Worm (Caenorhabditis elegans): ENCODE measurements around the gene frpr-8.

Gene frpr-8

DNA sequence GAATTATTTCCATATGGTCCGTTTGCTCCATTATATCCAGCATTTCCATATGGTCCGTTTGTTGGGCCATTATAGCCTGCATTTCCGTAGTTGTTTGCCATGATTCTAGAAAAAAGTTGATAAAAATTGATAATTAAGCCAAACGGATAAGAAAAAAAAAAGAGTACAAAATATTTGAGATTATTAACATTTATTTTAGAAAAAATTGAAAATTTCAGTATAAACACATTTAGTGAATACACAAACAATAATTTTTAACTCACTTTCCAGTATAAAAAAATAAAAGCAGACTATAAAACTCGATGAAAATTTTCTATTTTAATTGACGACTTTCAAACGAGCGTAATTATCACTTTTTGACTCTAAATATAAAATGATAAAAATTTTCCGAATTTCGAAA, 23.0 kb downstream of the frpr-8 start, which contains the start of gene F53A9.9:
Gene F53A9.9 (minus strand): TSS at position 101 of the 400 bp plus-strand sequence.
- no peak for TF ChIP-seq ceh-82 (tag; optimal IDR thresholded peaks at IDR 0.05)
- TF ChIP-seq fos-1 (tag; optimal IDR thresholded peaks at IDR 0.05), result no peak
- TF ChIP-seq ztf-4 (tag; optimal IDR thresholded peaks at IDR 0.05), result no peak
- TF ChIP-seq ceh-88 (GFP tag; IDR thresholded peaks at IDR 0.05), result no peak
- no peak for TF ChIP-seq nhr-47 (tag; optimal IDR thresholded peaks at IDR 0.05)
- no peak for TF ChIP-seq nhr-19 (GFP tag; conservative IDR thresholded peaks at IDR 0.05)
- no peak for TF ChIP-seq fkh-4 (tag; optimal IDR thresholded peaks at IDR 0.05; ENCODE audit: borderline replicate concordance)
- no peak for TF ChIP-seq mab-9 (GFP tag; IDR thresholded peaks at IDR 0.05)
- TF ChIP-seq lin-15B (tag; optimal IDR thresholded peaks at IDR 0.05), result no peak
- no peak for TF ChIP-seq ceh-8 (GFP tag; optimal IDR thresholded peaks at IDR 0.05)
- TF ChIP-seq nhr-90 (tag; optimal IDR thresholded peaks at IDR 0.05; ENCODE audit: poor library complexity), result no peak

DNA sequence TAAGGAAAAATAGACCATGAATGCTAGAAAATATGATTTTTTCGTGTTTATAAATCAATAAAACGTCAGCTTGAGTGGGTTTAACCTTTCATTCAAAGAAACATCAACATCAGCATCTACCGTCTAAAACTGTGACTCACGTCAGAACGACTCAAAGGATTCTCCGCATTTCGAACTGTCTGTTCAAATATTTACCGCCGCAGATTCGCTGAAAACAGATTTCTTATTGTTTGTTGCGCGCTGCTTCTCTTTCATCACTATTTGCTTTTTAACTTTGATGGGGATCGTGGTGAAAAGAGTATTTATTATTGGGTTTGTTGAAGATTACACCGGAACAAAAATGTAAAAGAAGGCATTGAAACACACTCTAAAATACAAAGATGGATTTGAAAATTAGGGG, 23.7 kb downstream of the frpr-8 start:
- TF ChIP-seq lin-14 (GFP tag; optimal IDR thresholded peaks at IDR 0.05) (peak; percentile 43), nhr-77 (tag; optimal IDR thresholded peaks at IDR 0.05) (peak; percentile 31), unc-62 (GFP tag; optimal IDR thresholded peaks at IDR 0.05) (no peak)

DNA sequence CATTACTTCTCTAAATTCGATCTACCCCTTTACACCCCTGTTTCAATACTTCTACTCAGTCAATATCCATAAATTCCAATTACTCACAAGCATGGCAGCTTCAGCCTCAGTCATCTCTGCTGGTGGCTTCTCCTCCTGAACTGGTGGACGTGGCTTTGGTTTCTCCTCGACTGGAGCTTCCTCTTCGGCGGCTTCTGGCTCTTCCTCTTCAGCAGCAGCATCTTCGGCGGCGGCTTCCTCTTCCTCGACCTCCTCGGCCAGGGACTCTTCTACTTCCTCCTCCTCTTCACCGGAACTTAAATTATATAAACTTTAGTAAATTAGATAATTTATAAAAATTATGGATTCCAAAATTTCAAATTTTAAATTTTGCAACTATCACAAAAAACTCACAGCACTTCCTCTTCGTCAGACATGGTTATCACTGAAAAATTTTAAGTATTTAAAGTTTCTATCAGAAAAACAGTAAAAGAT, 25.5 kb downstream of the frpr-8 start, which contains the start of gene tnt-2:
Gene tnt-2 (minus strand): TSS at position 424 of the 474 bp plus-strand sequence.
- TF ChIP-seq ets-5 (GFP tag; IDR thresholded peaks at IDR 0.05) (no peak), nhr-28 (tag; optimal IDR thresholded peaks at IDR 0.05) (no peak), ztf-11 (tag; optimal IDR thresholded peaks at IDR 0.05) (no peak), snu-23 (GFP tag; optimal IDR thresholded peaks at IDR 0.05) (no peak), unc-86 (tag; optimal IDR thresholded peaks at IDR 0.05) (no peak), nhr-47 (tag; optimal IDR thresholded peaks at IDR 0.05) (no peak), nhr-12 (tag; optimal IDR thresholded peaks at IDR 0.05) (no peak), ceh-90 (tag; optimal IDR thresholded peaks at IDR 0.05) (no peak), hlh-17 (GFP tag; optimal IDR thresholded peaks at IDR 0.05; ENCODE audit: borderline replicate concordance) (no peak), lin-13 (GFP tag; optimal IDR thresholded peaks at IDR 0.05) (no peak), mdl-1 (tag; optimal IDR thresholded peaks at IDR 0.05) (no peak), pax-3 (tag; optimal IDR thresholded peaks at IDR 0.05) (no peak), lin-15B (tag; optimal IDR thresholded peaks at IDR 0.05) (no peak), nhr-90 (tag; optimal IDR thresholded peaks at IDR 0.05; ENCODE audit: poor library complexity) (no peak), sup-37 (GFP tag; optimal IDR thresholded peaks at IDR 0.05) (no peak), nhr-19 (GFP tag; conservative IDR thresholded peaks at IDR 0.05) (no peak), nhr-20 (tag; optimal IDR thresholded peaks at IDR 0.05) (no peak), alr-1 (tag; optimal IDR thresholded peaks at IDR 0.05; ENCODE audit: borderline replicate concordance) (no peak), nhr-237 (tag; optimal IDR thresholded peaks at IDR 0.05) (no peak), dsc-1 (tag; optimal IDR thresholded peaks at IDR 0.05) (no peak)

DNA sequence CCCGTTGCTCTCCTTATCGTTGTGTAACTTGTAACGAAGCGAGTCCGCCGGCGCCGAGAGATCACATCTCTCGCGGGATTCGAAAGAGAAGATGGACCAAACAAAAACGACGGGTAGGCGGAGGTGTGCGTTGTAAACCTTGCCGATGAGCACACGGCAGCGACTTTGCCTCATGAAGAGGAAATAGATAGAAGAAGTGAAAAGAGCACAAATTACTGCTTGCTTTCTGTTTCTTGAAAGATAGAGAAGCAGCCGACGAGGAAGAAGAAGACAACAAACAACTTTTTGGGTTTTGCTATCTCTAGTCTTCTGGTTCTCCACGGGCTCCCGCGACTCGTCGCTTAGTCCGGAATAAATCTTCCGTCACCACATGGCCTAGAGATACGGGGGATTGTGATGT, 26.2 kb downstream of the frpr-8 start:
- TF ChIP-seq sox-4 (tag; optimal IDR thresholded peaks at IDR 0.05), result no peak
- no peak for TF ChIP-seq ets-5 (GFP tag; IDR thresholded peaks at IDR 0.05)
- TF ChIP-seq nhr-237 (tag; optimal IDR thresholded peaks at IDR 0.05), result no peak
- no peak for TF ChIP-seq ceh-63 (GFP tag; optimal IDR thresholded peaks at IDR 0.05)
- TF ChIP-seq lin-39 (tag; optimal IDR thresholded peaks at IDR 0.05), result no peak
- TF ChIP-seq elt-2 (tag; optimal IDR thresholded peaks at IDR 0.05), result no peak
- TF ChIP-seq unc-130 (tag; optimal IDR thresholded peaks at IDR 0.05), result peak; percentile 31
- no peak for TF ChIP-seq mep-1 (tag; optimal IDR thresholded peaks at IDR 0.05)
- TF ChIP-seq ceh-82 (tag; optimal IDR thresholded peaks at IDR 0.05), result no peak
- TF ChIP-seq nhr-19 (GFP tag; conservative IDR thresholded peaks at IDR 0.05), result peak; percentile 46
- peak; percentile 12 for TF ChIP-seq tbx-2 (tag; optimal IDR thresholded peaks at IDR 0.05)
- TF ChIP-seq unc-98 (GFP tag; IDR thresholded peaks at IDR 0.05), result no peak
- no peak for TF ChIP-seq ceh-90 (tag; optimal IDR thresholded peaks at IDR 0.05)
- TF ChIP-seq hpl-2 (GFP tag; optimal IDR thresholded peaks at IDR 0.05), result no peak
- TF ChIP-seq Y116A8C.19 (tag; optimal IDR thresholded peaks at IDR 0.05; ENCODE audit: borderline replicate concordance), result no peak
- TF ChIP-seq jun-1 (tag; optimal IDR thresholded peaks at IDR 0.05), result no peak
- no peak for TF ChIP-seq F16B12.6 (tag; optimal IDR thresholded peaks at IDR 0.05)
- peak; percentile 5 for TF ChIP-seq ztf-4 (tag; optimal IDR thresholded peaks at IDR 0.05)
- peak; percentile 66 for TF ChIP-seq dsc-1 (tag; optimal IDR thresholded peaks at IDR 0.05)
- TF ChIP-seq swsn-7 (tag; optimal IDR thresholded peaks at IDR 0.05), result peak; percentile 26
- TF ChIP-seq egl-13 (tag; optimal IDR thresholded peaks at IDR 0.05), result no peak
- TF ChIP-seq rnt-1 (tag; optimal IDR thresholded peaks at IDR 0.05), result peak; percentile 45
- TF ChIP-seq sup-37 (GFP tag; optimal IDR thresholded peaks at IDR 0.05), result no peak
- TF ChIP-seq elt-3 (tag; optimal IDR thresholded peaks at IDR 0.05), result no peak
